Worm (Caenorhabditis elegans) whole organism, L4 larva: ENCODE data around the gene sms-3.

Experiments used
- D1046.2 ChIP-seq: fragments of 200-800 bp; sonication (Bioruptor generic); IDR thresholded peaks from 2 replicates; pipeline ENCODE4 v1.3.6; 2022; ENCODE audit warnings: missing genetic modification characterization, missing compliant biosample characterization
- F26F4.8 ChIP-seq: fragments of 200-800 bp; sonication (Bioruptor generic); conservative IDR thresholded peaks from 2 replicates; pipeline ENCODE4 v1.3.6; 2022; ENCODE audit warnings: missing genetic modification characterization, missing compliant biosample characterization
- F37D6.2 ChIP-seq: sonication (generic microtip); optimal IDR thresholded peaks from 2 replicates; lab custom pipeline; 2016; ENCODE audit warnings: mild to moderate bottlenecking, missing genetic modification characterization, missing compliant biosample characterization
- F49E8.2 ChIP-seq: sonication (generic microtip); optimal IDR thresholded peaks from 2 replicates; lab custom pipeline; 2016; ENCODE audit warnings: missing compliant biosample characterization, mild to moderate bottlenecking, missing genetic modification characterization, borderline replicate concordance
- T20F7.1 ChIP-seq: fragments of 200-800 bp; sonication (Bioruptor generic); optimal IDR thresholded peaks from 2 replicates; lab custom pipeline; 2018; ENCODE audit warnings: mild to moderate bottlenecking, missing genetic modification characterization, missing compliant biosample characterization
- T26A8.4 ChIP-seq: fragments of 200-800 bp; sonication (Bioruptor generic); IDR thresholded peaks from 2 replicates; pipeline ENCODE4 v1.3.6; 2022; ENCODE audit warnings: missing genetic modification characterization, missing compliant biosample characterization
- Y48G9A.11 ChIP-seq: fragments of 200-800 bp; sonication (Bioruptor generic); IDR thresholded peaks from 2 replicates; pipeline ENCODE4 v1.3.6; 2022; ENCODE audit warnings: missing genetic modification reagents, missing genetic modification characterization, missing compliant biosample characterization
- Y5F2A.4 ChIP-seq: fragments of 200-800 bp; sonication (Bioruptor generic); optimal IDR thresholded peaks from 2 replicates; lab custom pipeline; 2018; ENCODE audit warnings: mild to moderate bottlenecking, missing genetic modification characterization, missing compliant biosample characterization
- Y75B8A.6 ChIP-seq: fragments of 200-800 bp; sonication (Bioruptor generic); IDR thresholded peaks from 2 replicates; pipeline ENCODE4 v1.3.6; 2022; ENCODE audit warnings: missing genetic modification reagents, missing genetic modification characterization, missing compliant biosample characterization
- ZK337.2 ChIP-seq: fragments of 200-800 bp; sonication (Bioruptor generic); IDR thresholded peaks from 2 replicates; pipeline ENCODE4 v1.3.6; 2022; ENCODE audit warnings: missing genetic modification reagents, missing genetic modification characterization, missing compliant biosample characterization
- aha-1 ChIP-seq: fragments of 150-350 bp; peaks from one replicate; lab custom pipeline; 2014; ENCODE audit warnings: missing biosample characterization, missing genetic modification characterization
- ama-1 ChIP-seq: fragments of 150-350 bp; optimal IDR thresholded peaks from 2 replicates; lab custom pipeline; 2014; ENCODE audit warnings: inconsistent platforms, mixed read lengths
- arid-1 ChIP-seq: fragments of 200-800 bp; sonication (Bioruptor generic); conservative IDR thresholded peaks from 2 replicates; pipeline ENCODE4 v1.3.6; 2022; ENCODE audit warnings: missing genetic modification reagents, missing genetic modification characterization, missing compliant biosample characterization
- attf-4 ChIP-seq: sonication (generic microtip); optimal IDR thresholded peaks from 3 replicates; lab custom pipeline; 2017; ENCODE audit warnings: missing biosample characterization, missing genetic modification characterization
- ceh-20 ChIP-seq: fragments of 200-800 bp; sonication (Bioruptor generic); IDR thresholded peaks from 2 replicates; pipeline ENCODE4 v1.3.6; 2022; ENCODE audit warnings: missing genetic modification reagents, missing genetic modification characterization, missing compliant biosample characterization
- ceh-44 ChIP-seq: fragments of 200-800 bp; sonication (Bioruptor generic); IDR thresholded peaks from 2 replicates; pipeline ENCODE4 v1.3.6; 2022; ENCODE audit warnings: missing genetic modification reagents, missing genetic modification characterization, missing compliant biosample characterization
- cey-2 ChIP-seq: sonication (generic microtip); optimal IDR thresholded peaks from 3 replicates; lab custom pipeline; 2017; ENCODE audit warnings: missing genetic modification characterization, mild to moderate bottlenecking, missing compliant biosample characterization, antibody characterized with exemption, borderline replicate concordance; ENCODE audit not compliant: insufficient read depth
- ctbp-1 ChIP-seq: fragments of 200-800 bp; sonication (Bioruptor generic); IDR thresholded peaks from 2 replicates; pipeline ENCODE4 v1.3.6; 2022; ENCODE audit warnings: missing genetic modification reagents, missing genetic modification characterization, missing compliant biosample characterization
- daf-16 ChIP-seq, 3 experiments: sonication (generic microtip); optimal IDR thresholded peaks; 2 replicates each; lab custom pipeline; 2016 to 2017; ENCODE audit warnings: missing genetic modification characterization in 3 of 3, missing genetic modification reagents in 3 of 3, mild to moderate bottlenecking in 2 of 3, missing compliant biosample characterization in 2 of 3, missing biosample characterization in 1 of 3, moderate library complexity in 1 of 3
- dve-1 ChIP-seq: sonication (generic microtip); optimal IDR thresholded peaks from 2 replicates; lab custom pipeline; 2017; ENCODE audit warnings: antibody characterized with exemption, mild to moderate bottlenecking, missing genetic modification characterization, missing compliant biosample characterization; ENCODE audit not compliant: insufficient read depth
- gei-8 ChIP-seq: fragments of 200-800 bp; sonication (Bioruptor generic); optimal IDR thresholded peaks from 2 replicates; lab custom pipeline; 2018; ENCODE audit warnings: mild to moderate bottlenecking, missing genetic modification characterization, missing compliant biosample characterization
- hlh-11 ChIP-seq: fragments of 200-800 bp; sonication (Bioruptor generic); optimal IDR thresholded peaks from 2 replicates; lab custom pipeline; 2018; ENCODE audit warnings: mild to moderate bottlenecking, missing genetic modification characterization, missing compliant biosample characterization
- hmg-1.1 ChIP-seq: fragments of 200-800 bp; sonication (Bioruptor generic); IDR thresholded peaks from 2 replicates; pipeline ENCODE4 v1.3.6; 2022; ENCODE audit warnings: missing genetic modification reagents, missing genetic modification characterization, missing compliant biosample characterization
- jun-1 ChIP-seq: fragments of 150-350 bp; optimal IDR thresholded peaks from 2 replicates; lab custom pipeline; 2014; ENCODE audit warnings: missing biosample characterization, missing genetic modification reagents, missing genetic modification characterization
- lim-7 ChIP-seq: fragments of 200-800 bp; sonication (Bioruptor generic); IDR thresholded peaks from 2 replicates; pipeline ENCODE4 v1.3.6; 2022; ENCODE audit warnings: missing genetic modification characterization, missing compliant biosample characterization
- lin-1 ChIP-seq: fragments of 200-800 bp; sonication (Bioruptor generic); IDR thresholded peaks from 2 replicates; pipeline ENCODE4 v1.3.6; 2022; ENCODE audit warnings: missing genetic modification reagents, missing genetic modification characterization, missing compliant biosample characterization
- lin-15B ChIP-seq: fragments of 150-350 bp; sonication (generic microtip); optimal IDR thresholded peaks from 3 replicates; lab custom pipeline; 2014; ENCODE audit warnings: missing biosample characterization, missing genetic modification characterization
- lin-29 ChIP-seq: fragments of 200-800 bp; sonication (Bioruptor generic); IDR thresholded peaks from 2 replicates; pipeline ENCODE4 v1.3.6; 2022; ENCODE audit warnings: missing genetic modification reagents, missing genetic modification characterization, missing compliant biosample characterization
- lin-39 ChIP-seq: fragments of 150-350 bp; optimal IDR thresholded peaks from 2 replicates; lab custom pipeline; 2014; ENCODE audit warnings: missing biosample characterization, missing genetic modification reagents, missing genetic modification characterization
- lir-3 ChIP-seq: sonication (generic microtip); optimal IDR thresholded peaks from 2 replicates; lab custom pipeline; 2016; ENCODE audit warnings: mild to moderate bottlenecking, missing genetic modification characterization, missing compliant biosample characterization
- madf-5 ChIP-seq, 2 experiments: fragments of 200-800 bp; sonication (Bioruptor generic); IDR thresholded peaks; 2 replicates each; pipeline ENCODE4 v1.3.6; 2022; ENCODE audit warnings: missing compliant biosample characterization in 2 of 2, missing genetic modification characterization in 2 of 2
- madf-9 ChIP-seq: fragments of 200-800 bp; sonication (Bioruptor generic); conservative IDR thresholded peaks from 2 replicates; pipeline ENCODE4 v1.3.6; 2022; ENCODE audit warnings: missing genetic modification reagents, missing genetic modification characterization, missing compliant biosample characterization
- mep-1 ChIP-seq: fragments of 150-350 bp; sonication (generic microtip); optimal IDR thresholded peaks from 3 replicates; lab custom pipeline; 2014; ENCODE audit warnings: missing biosample characterization, missing genetic modification characterization
- mes-2 ChIP-seq: sonication (generic microtip); optimal IDR thresholded peaks from 2 replicates; lab custom pipeline; 2016; ENCODE audit warnings: missing genotype, mild to moderate bottlenecking, missing genetic modification characterization, missing compliant biosample characterization; ENCODE audit not compliant: poor library complexity, severe bottlenecking
- nhr-10 ChIP-seq: fragments of 150-350 bp; optimal IDR thresholded peaks from 2 replicates; lab custom pipeline; 2014; ENCODE audit warnings: missing biosample characterization, missing genetic modification characterization
- nhr-11 ChIP-seq: fragments of 150-350 bp; optimal IDR thresholded peaks from 2 replicates; lab custom pipeline; 2014; ENCODE audit warnings: missing biosample characterization, missing genetic modification characterization
- nhr-111 ChIP-seq: fragments of 200-800 bp; sonication (Bioruptor generic); optimal IDR thresholded peaks from 2 replicates; lab custom pipeline; 2018; ENCODE audit warnings: mild to moderate bottlenecking, missing genetic modification characterization, missing compliant biosample characterization
- nhr-25 ChIP-seq: sonication (generic microtip); optimal IDR thresholded peaks from 2 replicates; lab custom pipeline; 2017; ENCODE audit warnings: missing genetic modification characterization, mild to moderate bottlenecking, missing compliant biosample characterization, antibody characterized with exemption, moderate library complexity, borderline replicate concordance; ENCODE audit not compliant: insufficient read depth
- nhr-41 ChIP-seq: fragments of 200-800 bp; sonication (Bioruptor generic); IDR thresholded peaks from 2 replicates; pipeline ENCODE4 v1.3.6; 2022; ENCODE audit warnings: missing genetic modification reagents, missing genetic modification characterization, missing compliant biosample characterization
- nhr-77 ChIP-seq: fragments of 150-350 bp; optimal IDR thresholded peaks from 2 replicates; lab custom pipeline; 2014; ENCODE audit warnings: missing biosample characterization, missing genetic modification characterization
- set-16 ChIP-seq: fragments of 200-800 bp; sonication (Bioruptor generic); IDR thresholded peaks from 2 replicates; pipeline ENCODE4 v1.3.6; 2022; ENCODE audit warnings: missing genetic modification reagents, missing genetic modification characterization, missing compliant biosample characterization
- unc-39 ChIP-seq: sonication (generic microtip); optimal IDR thresholded peaks from 2 replicates; lab custom pipeline; 2017; ENCODE audit warnings: missing biosample characterization, missing genetic modification characterization
- unc-62 ChIP-seq, 3 experiments: fragments of 150-350 bp in 1 of 3; sonication (generic microtip); optimal IDR thresholded peaks in 2 of 3; peaks in 1 of 3; 1 replicate in 1 of 3; 2 replicates in 2 of 3; lab custom pipeline; 2014 to 2017; ENCODE audit warnings: missing biosample characterization in 3 of 3, missing genetic modification characterization in 3 of 3, missing genetic modification reagents in 3 of 3, missing genotype in 1 of 3
- zag-1 ChIP-seq: fragments of 150-350 bp; optimal IDR thresholded peaks from 2 replicates; lab custom pipeline; 2014; ENCODE audit warnings: missing biosample characterization, missing genetic modification characterization
- ztf-11 ChIP-seq: fragments of 150-350 bp; optimal IDR thresholded peaks from 2 replicates; lab custom pipeline; 2014; ENCODE audit warnings: missing biosample characterization, missing genetic modification characterization
- ztf-7 ChIP-seq: fragments of 150-350 bp; optimal IDR thresholded peaks from 2 replicates; lab custom pipeline; 2014; ENCODE audit warnings: missing biosample characterization, missing genetic modification characterization

sms-3 gene

ce11 chrIII:1619442-1619841 lies 18.5 kb upstream of the sms-3 start, which contains the start of gene hsp-60:
hsp-60 (plus strand) TSS chrIII:1619742.
- TF ChIP-seq nhr-111 (GFP tag; lab: Kevin White, UChicago): no peak
- TF ChIP-seq aha-1 (tag; lab: Kevin White, UChicago): peak; percentile 38

- TF ChIP-seq T26A8.4 (peak; percentile 98), madf-9 (GFP tag; lab: Robert Waterston, UW) (peak; percentile 93), ZK337.2 (GFP tag; lab: Robert Waterston, UW) (peak; percentile 80), ama-1 (lab: Kevin White, UChicago) (peak; percentile 53), Y5F2A.4 (GFP tag; lab: Kevin White, UChicago) (peak; percentile 90), unc-39 (tag; lab: Kevin White, UChicago) (no peak), nhr-25 (tag; lab: Kevin White, UChicago) (peak; percentile 93), aha-1 (tag; lab: Kevin White, UChicago) (peak; percentile 99), nhr-111 (GFP tag; lab: Kevin White, UChicago) (peak; percentile 89), nhr-41 (peak; percentile 48; the same call in 1 of the 2 replicates), madf-5 (GFP tag; IDR thresholded peaks at IDR 0.05; lab: Robert Waterston, UW) (peak in 1 of 2 experiments; percentile 87; a peak in 2 of 4 replicates), ztf-7 (tag; lab: Kevin White, UChicago) (peak; percentile 83), nhr-10 (tag; lab: Kevin White, UChicago) (peak; percentile 93), F49E8.2 (tag; lab: Kevin White, UChicago) (peak; percentile 97), ceh-20 (GFP tag; lab: Robert Waterston, UW) (peak; percentile 97), ztf-11 (tag; lab: Kevin White, UChicago) (peak; percentile 33), set-16 (peak; percentile 92), ctbp-1 (peak; percentile 98), arid-1 (peak; percentile 97), D1046.2 (peak; percentile 93), lin-1 (GFP tag; lab: Robert Waterston, UW) (peak; percentile 95), unc-62 (GFP tag; optimal IDR thresholded peaks at IDR 0.05 in 1 of 2; lab: Kevin White, UChicago) (peak in 1 of 2 experiments; percentile 100), unc-62 (tag; optimal IDR thresholded peaks at IDR 0.05; lab: Kevin White, UChicago) (peak; percentile 79), hlh-11 (peak; percentile 97), lin-39 (tag; lab: Kevin White, UChicago) (peak; percentile 17), T20F7.1 (GFP tag; lab: Kevin White, UChicago) (peak; percentile 91), Y75B8A.6 (peak; percentile 74; the same call in 1 of the 2 replicates), mep-1 (tag; lab: Kevin White, UChicago) (peak; percentile 99), lim-7 (GFP tag; lab: Robert Waterston, UW) (peak; percentile 53; the same call in 1 of the 2 replicates), daf-16 (GFP tag; optimal IDR thresholded peaks at IDR 0.05; lab: Kevin White, UChicago) (peak; percentile 83 to 95), daf-16 (tag; optimal IDR thresholded peaks at IDR 0.05; lab: Kevin White, UChicago) (peak; percentile 71), dve-1 (tag; lab: Kevin White, UChicago) (peak; percentile 99), F26F4.8 (GFP tag; lab: Robert Waterston, UW) (no peak), lin-29 (GFP tag; lab: Robert Waterston, UW) (peak; percentile 98), mes-2 (peak; percentile 96), zag-1 (tag; lab: Kevin White, UChicago) (peak; percentile 17), ceh-44 (GFP tag; lab: Robert Waterston, UW) (peak; percentile 86; the same call in 1 of the 2 replicates), Y48G9A.11 (peak; percentile 95), nhr-11 (tag; lab: Kevin White, UChicago) (peak; percentile 93), gei-8 (GFP tag; lab: Kevin White, UChicago) (peak; percentile 81), attf-4 (tag; lab: Kevin White, UChicago) (no peak), hmg-1.1 (GFP tag; lab: Robert Waterston, UW) (peak; percentile 99), F37D6.2 (tag; lab: Kevin White, UChicago) (peak; percentile 96), lin-15B (tag; lab: Kevin White, UChicago) (peak; percentile 94), cey-2 (tag; lab: Kevin White, UChicago) (peak; percentile 30), nhr-77 (tag; lab: Kevin White, UChicago) (peak; percentile 90), jun-1 (peak; percentile 88), lir-3 (tag; lab: Kevin White, UChicago) (peak; percentile 76)
These were observed 18.0 kb upstream of the sms-3 start, which contains the start of gene Y22D7AL.10 for ce11 chrIII:1618915-1619314. Y22D7AL.10 (minus strand) TSS chrIII:1618929.
